Fruit fly (Drosophila melanogaster): ENCODE measurements around the gene nau.

Gene nau

dm6 chr3R:23709508-23710208 lies 8.5 kb downstream of the nau start, which contains the start of gene CG10301 (continued):
- TF ChIP-seq CG15269 (tag; optimal IDR thresholded peaks at IDR 0.05) (peak; percentile 41), dan (GFP tag; IDR thresholded peaks at IDR 0.05) (0 out of 2 replicates have a peak, but pooled peaks have one; percentile 41), Camta (GFP tag; optimal IDR thresholded peaks at IDR 0.05) (peak; percentile 50), C15 (GFP tag; IDR thresholded peaks at IDR 0.05) (no peak), CG15601 (tag; optimal IDR thresholded peaks at IDR 0.05) (peak; percentile 67), ato (GFP tag; IDR thresholded peaks at IDR 0.05; ENCODE audit: partially characterized antibody) (no peak), CG18262 (tag; optimal IDR thresholded peaks at IDR 0.05) (peak; percentile 74), CG11456 (GFP tag; IDR thresholded peaks at IDR 0.05) (no peak), CG12744 (GFP tag; optimal IDR thresholded peaks at IDR 0.05) (no peak), salm (tag; optimal IDR thresholded peaks at IDR 0.05) (no peak), Scr (GFP tag; IDR thresholded peaks at IDR 0.05; ENCODE audit: partially characterized antibody) (no peak), maf-S (GFP tag; optimal IDR thresholded peaks at IDR 0.05) (no peak), Mes4 (GFP tag; optimal IDR thresholded peaks at IDR 0.05) (no peak), rib (GFP tag; IDR thresholded peaks at IDR 0.05) (no peak), CG12236 (GFP tag; optimal IDR thresholded peaks at IDR 0.05) (peak; percentile 7), Atf6 (GFP tag; IDR thresholded peaks at IDR 0.05) (no peak), CG1024 (GFP tag; IDR thresholded peaks at IDR 0.05) (peak; percentile 46; the same call in 1 of the 2 replicates), CG13775 (GFP tag; optimal IDR thresholded peaks at IDR 0.05) (peak; percentile 62), NC2α (GFP tag; optimal IDR thresholded peaks at IDR 0.05) (peak; percentile 9), Hr39 (optimal IDR thresholded peaks at IDR 0.05) (no peak), Mad (GFP tag; optimal IDR thresholded peaks at IDR 0.05) (no peak), Pdp1 (GFP tag; optimal IDR thresholded peaks at IDR 0.05) (peak; percentile 21 to 34), CG18011 (GFP tag; optimal IDR thresholded peaks at IDR 0.05) (no peak), CG1602 (GFP tag; optimal IDR thresholded peaks at IDR 0.05) (peak; percentile 66), insv (GFP tag; optimal IDR thresholded peaks at IDR 0.05) (no peak), Nf-YC (tag; optimal IDR thresholded peaks at IDR 0.05) (no peak), knrl (GFP tag; IDR thresholded peaks at IDR 0.05; ENCODE audit: partially characterized antibody) (no peak), chinmo (GFP tag; IDR thresholded peaks at IDR 0.05; ENCODE audit: partially characterized antibody) (no peak), B-H2 (GFP tag; optimal IDR thresholded peaks at IDR 0.05) (no peak), crp (GFP tag; optimal IDR thresholded peaks at IDR 0.05) (peak in 1 of 2 experiments; percentile 1), CG18619 (GFP tag; optimal IDR thresholded peaks at IDR 0.05) (no peak), tin (GFP tag; optimal IDR thresholded peaks at IDR 0.05) (peak; percentile 66), Ssrp (tag; optimal IDR thresholded peaks at IDR 0.05) (peak; percentile 66), h (optimal IDR thresholded peaks at IDR 0.05) (no peak), Sox100B (GFP tag; optimal IDR thresholded peaks at IDR 0.05) (peak; percentile 50), CG10959 (GFP tag; IDR thresholded peaks at IDR 0.05) (peak; percentile 76), HLH3B (GFP tag; IDR thresholded peaks at IDR 0.05) (peak; percentile 43; the same call in 1 of the 2 replicates), CG12391 (tag; optimal IDR thresholded peaks at IDR 0.05) (peak; percentile 72), CG30431 (GFP tag; optimal IDR thresholded peaks at IDR 0.05) (peak; percentile 75), trh (GFP tag; optimal IDR thresholded peaks at IDR 0.05) (no peak), Hand (GFP tag; optimal IDR thresholded peaks at IDR 0.05) (no peak), zf30C (GFP tag; optimal IDR thresholded peaks at IDR 0.05) (peak; percentile 81), CrebB (tag; optimal IDR thresholded peaks at IDR 0.05) (no peak), Doc3 (GFP tag; IDR thresholded peaks at IDR 0.05; ENCODE audit: partially characterized antibody) (no peak), CG6175 (GFP tag; IDR thresholded peaks at IDR 0.05) (no peak), CG3847 (GFP tag; IDR thresholded peaks at IDR 0.05) (no peak), CG11398 (GFP tag; optimal IDR thresholded peaks at IDR 0.05) (no peak), CG8089 (GFP tag; optimal IDR thresholded peaks at IDR 0.05) (peak; percentile 41)
